Worm (Caenorhabditis elegans): ENCODE measurements around the gene K03B4.2.

- TF ChIP-seq R02D3.7 (tag; optimal IDR thresholded peaks at IDR 0.05) (no peak), lin-15B (tag; optimal IDR thresholded peaks at IDR 0.05) (no peak), fos-1 (tag; optimal IDR thresholded peaks at IDR 0.05) (no peak), fkh-2 (tag; optimal IDR thresholded peaks at IDR 0.05) (no peak), ztf-4 (tag; optimal IDR thresholded peaks at IDR 0.05) (no peak), nhr-25 (tag; optimal IDR thresholded peaks at IDR 0.05) (no peak)
Observed at ce11 chrV:4724453-4724852, 36.7 kb downstream of the K03B4.2 start, which contains the start of gene F39G3.4.

All from whole organism, L3 larva.